Worm (Caenorhabditis elegans) whole organism, midembryonic: Measurements from ENCODE around the gene C34C12.6.

Experiments used
- T22C8.4 ChIP-seq: fragments of 200-800 bp; sonication (Bioruptor generic); IDR thresholded peaks from 2 replicates; pipeline ENCODE4 v1.3.6; 2022; ENCODE audit warnings: missing genetic modification characterization, missing compliant biosample characterization
- med-1 ChIP-seq: sonication (generic microtip); optimal IDR thresholded peaks from 2 replicates; lab custom pipeline; 2017; ENCODE audit warnings: missing genetic modification characterization, mild to moderate bottlenecking, missing compliant biosample characterization, antibody characterized with exemption, missing genetic modification reagents; ENCODE audit not compliant: insufficient read depth
- tab-1 ChIP-seq: fragments of 200-800 bp; sonication (Bioruptor generic); IDR thresholded peaks from 2 replicates; pipeline ENCODE4 v1.3.6; 2022; ENCODE audit warnings: missing genetic modification characterization, missing compliant biosample characterization
- ztf-29 ChIP-seq: fragments of 200-800 bp; sonication (Bioruptor generic); IDR thresholded peaks from 2 replicates; pipeline ENCODE4 v1.3.6; 2022; ENCODE audit warnings: missing genetic modification reagents, missing genetic modification characterization, missing compliant biosample characterization

DNA sequence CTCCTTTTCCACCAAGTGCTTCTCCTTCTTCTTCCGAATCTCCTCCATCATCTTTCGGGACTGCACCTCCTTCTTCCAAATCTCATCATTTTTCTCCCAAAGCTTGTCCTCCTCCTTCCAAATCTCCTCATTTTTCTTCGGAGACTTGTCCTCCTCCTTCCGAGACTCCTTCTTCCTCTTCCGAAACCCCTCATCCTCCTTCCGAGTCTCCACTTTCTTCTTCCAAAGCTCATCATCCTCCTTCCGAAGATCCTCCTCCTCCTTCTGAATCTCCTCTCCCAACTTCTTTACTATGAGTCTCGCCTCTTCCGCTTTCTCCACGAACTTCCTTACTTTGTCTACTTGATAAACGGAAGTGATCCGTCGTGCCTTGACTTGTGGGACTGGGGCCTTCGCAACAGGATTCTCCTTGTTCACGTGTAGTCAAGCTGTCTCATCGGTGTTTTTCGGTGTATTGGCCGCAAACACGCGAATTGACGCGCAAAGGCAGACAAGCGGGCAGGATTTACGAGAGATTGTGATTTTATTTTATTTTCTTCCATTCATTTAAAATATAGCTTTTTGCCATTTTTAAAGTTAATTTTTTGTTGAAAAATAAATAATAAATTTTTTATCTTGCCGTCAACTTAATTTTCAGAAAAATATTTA is 29.7 kb upstream of the C34C12.6 start, which contains the start of the genes K01A11.3 and C34C12.12:
- TF ChIP-seq ztf-29 (GFP tag; lab: Robert Waterston, UW) (no peak), med-1 (GFP tag; lab: Kevin White, UChicago) (no peak), T22C8.4 (no peak), tab-1 (GFP tag; lab: Robert Waterston, UW) (no peak)
